Fruit fly (Drosophila melanogaster) whole organism, embryonic: ENCODE results near the gene CG4297.

Experiments
- CG11247 ChIP-seq: fragments of 200-800 bp; sonication (Bioruptor generic); IDR thresholded peaks from 2 replicates; pipeline ENCODE4 v1.3.6; 2022; ENCODE audit warnings: missing biosample characterization, missing genetic modification characterization
- CG12769 ChIP-seq: fragments of 200-800 bp; sonication (Bioruptor generic); optimal IDR thresholded peaks from 2 replicates; lab custom pipeline; 2019; ENCODE audit warnings: missing biosample characterization, mild to moderate bottlenecking, missing genetic modification characterization, moderate library complexity
- CG14050 ChIP-seq: fragments of 200-800 bp; sonication (Bioruptor generic); IDR thresholded peaks from 3 replicates; pipeline ENCODE4 v1.3.6; 2022; ENCODE audit warnings: missing biosample characterization, missing genetic modification characterization
- CG2199 ChIP-seq: fragments of 200-800 bp; sonication (Bioruptor generic); IDR thresholded peaks from 3 replicates; pipeline ENCODE4 v1.3.6; 2022; ENCODE audit warnings: missing biosample characterization, missing genetic modification characterization
- CG5953 ChIP-seq: fragments of 200-800 bp; sonication (Bioruptor generic); IDR thresholded peaks from 2 replicates; pipeline ENCODE4 v1.3.6; 2022; ENCODE audit warnings: missing biosample characterization, missing genetic modification characterization
- CG6854 ChIP-seq: fragments of 200-800 bp; sonication (Bioruptor generic); optimal IDR thresholded peaks from 3 replicates; lab custom pipeline; 2017; ENCODE audit warnings: missing biosample characterization, mild to moderate bottlenecking, missing genetic modification characterization
- CG7556 ChIP-seq: fragments of 200-800 bp; sonication (Bioruptor generic); optimal IDR thresholded peaks from 2 replicates; lab custom pipeline; 2017; ENCODE audit warnings: missing biosample characterization, mild to moderate bottlenecking, missing genetic modification characterization
- CG7786 ChIP-seq: fragments of 200-800 bp; sonication (Bioruptor generic); optimal IDR thresholded peaks from 2 replicates; lab custom pipeline; 2016; ENCODE audit warnings: missing biosample characterization, missing genetic modification characterization
- CG8089 ChIP-seq: fragments of 200-800 bp; sonication (Bioruptor generic); optimal IDR thresholded peaks from 3 replicates; lab custom pipeline; 2016; ENCODE audit warnings: missing biosample characterization, missing genetic modification characterization
- CHES-1-like ChIP-seq: fragments of 200-800 bp; sonication (Bioruptor generic); optimal IDR thresholded peaks from 2 replicates; lab custom pipeline; 2016; ENCODE audit warnings: missing biosample characterization, missing genetic modification characterization
- CrebB ChIP-seq: fragments of 200-800 bp; sonication (Bioruptor generic); optimal IDR thresholded peaks from 3 replicates; lab custom pipeline; 2018; ENCODE audit warnings: missing biosample characterization, mild to moderate bottlenecking, missing genetic modification characterization
- D19B ChIP-seq: fragments of 200-800 bp; sonication (Bioruptor generic); optimal IDR thresholded peaks from 2 replicates; lab custom pipeline; 2017; ENCODE audit warnings: missing biosample characterization, mild to moderate bottlenecking, missing genetic modification characterization
- Dp ChIP-seq: fragments of 200-800 bp; sonication (Bioruptor generic); optimal IDR thresholded peaks from 2 replicates; lab custom pipeline; 2018; ENCODE audit warnings: missing biosample characterization, mild to moderate bottlenecking, missing genetic modification characterization, moderate library complexity
- Fer1 ChIP-seq: fragments of 200-800 bp; sonication (Bioruptor generic); optimal IDR thresholded peaks from 2 replicates; lab custom pipeline; 2017; ENCODE audit warnings: missing biosample characterization, mild to moderate bottlenecking, missing genetic modification characterization
- HLHmδ ChIP-seq: fragments of 200-800 bp; sonication (Bioruptor generic); optimal IDR thresholded peaks from 2 replicates; lab custom pipeline; 2018; ENCODE audit warnings: missing biosample characterization, mild to moderate bottlenecking, missing genetic modification characterization, moderate library complexity
- Hr3 ChIP-seq: fragments of 200-800 bp; sonication (Bioruptor generic); optimal IDR thresholded peaks from 3 replicates; lab custom pipeline; 2016; ENCODE audit warnings: missing biosample characterization, missing genetic modification characterization
- Hr78 ChIP-seq, 2 experiments: fragments of 200-800 bp in 1 of 2; fragments of >200 bp in 1 of 2; sonication (Bioruptor generic) in 1 of 2; optimal IDR thresholded peaks; 2 replicates each; lab custom pipeline; 2017 to 2019; ENCODE audit warnings: missing biosample characterization in 2 of 2, missing genetic modification characterization in 2 of 2, mild to moderate bottlenecking in 1 of 2, moderate library complexity in 1 of 2
- Jarid2 ChIP-seq: fragments of 200-800 bp; sonication (Bioruptor generic); optimal IDR thresholded peaks from 3 replicates; lab custom pipeline; 2017; ENCODE audit warnings: mild to moderate bottlenecking, missing biosample characterization, missing genetic modification reagents, missing genetic modification characterization
- Nf-YA ChIP-seq: fragments of 200-800 bp; sonication (Bioruptor generic); IDR thresholded peaks from 2 replicates; pipeline ENCODE4 v1.3.6; 2022; ENCODE audit warnings: missing biosample characterization, missing genetic modification characterization
- Oli ChIP-seq: fragments of 200-800 bp; sonication (Bioruptor generic); optimal IDR thresholded peaks from 2 replicates; lab custom pipeline; 2018; ENCODE audit warnings: missing biosample characterization, mild to moderate bottlenecking, missing genetic modification characterization, moderate library complexity
- Optix ChIP-seq: fragments of 200-800 bp; sonication (Bioruptor generic); IDR thresholded peaks from 3 replicates; pipeline ENCODE4 v1.3.6; 2022; ENCODE audit warnings: missing biosample characterization, missing genetic modification characterization
- Sry-δ ChIP-seq: fragments of 200-800 bp; sonication (Bioruptor generic); optimal IDR thresholded peaks from 2 replicates; lab custom pipeline; 2016; ENCODE audit warnings: missing biosample characterization, missing genetic modification characterization
- chm ChIP-seq: fragments of 200-800 bp; sonication (Bioruptor generic); IDR thresholded peaks from 2 replicates; pipeline ENCODE4 v1.3.6; 2022; ENCODE audit warnings: missing biosample characterization, missing genetic modification characterization
- danr ChIP-seq: fragments of 200-800 bp; sonication (Bioruptor generic); IDR thresholded peaks from 2 replicates; pipeline ENCODE4 v1.3.6; 2022; ENCODE audit warnings: missing biosample characterization, missing genetic modification characterization
- dmrt99B ChIP-seq: fragments of 200-800 bp; sonication (Bioruptor generic); optimal IDR thresholded peaks from 2 replicates; lab custom pipeline; 2018; ENCODE audit warnings: missing biosample characterization, mild to moderate bottlenecking, missing genetic modification characterization, moderate library complexity
- ewg ChIP-seq: fragments of 200-800 bp; sonication (Bioruptor generic); optimal IDR thresholded peaks from 3 replicates; lab custom pipeline; 2017; ENCODE audit warnings: mild to moderate bottlenecking, missing biosample characterization, missing genetic modification reagents, missing genetic modification characterization
- fd64A ChIP-seq: fragments of 200-800 bp; sonication (Bioruptor generic); optimal IDR thresholded peaks from 3 replicates; lab custom pipeline; 2018; ENCODE audit warnings: missing biosample characterization, mild to moderate bottlenecking, missing genetic modification characterization
- gem ChIP-seq: fragments of 200-800 bp; sonication (Bioruptor generic); optimal IDR thresholded peaks from 2 replicates; lab custom pipeline; 2019; ENCODE audit warnings: missing biosample characterization, mild to moderate bottlenecking, missing genetic modification characterization, moderate library complexity
- hbn ChIP-seq: fragments of 200-800 bp; sonication (Bioruptor generic); IDR thresholded peaks from 2 replicates; pipeline ENCODE4 v1.3.6; 2022; ENCODE audit warnings: missing biosample characterization, missing genetic modification characterization; ENCODE audit not compliant: partially characterized antibody
- her ChIP-seq: fragments of 200-800 bp; sonication (Bioruptor generic); optimal IDR thresholded peaks from 2 replicates; lab custom pipeline; 2016; ENCODE audit warnings: missing biosample characterization, missing genetic modification characterization
- inv ChIP-seq: fragments of 200-800 bp; sonication (Bioruptor generic); IDR thresholded peaks from 2 replicates; pipeline ENCODE4 v1.3.6; 2022; ENCODE audit warnings: missing biosample characterization, missing genetic modification characterization; ENCODE audit not compliant: partially characterized antibody
- jigr1 ChIP-seq: fragments of 200-800 bp; sonication (Bioruptor generic); IDR thresholded peaks from 3 replicates; pipeline ENCODE4 v1.3.6; 2022; ENCODE audit warnings: missing biosample characterization, missing genetic modification characterization
- kah ChIP-seq: fragments of 200-800 bp; sonication (Bioruptor generic); optimal IDR thresholded peaks from 2 replicates; lab custom pipeline; 2018; ENCODE audit warnings: missing biosample characterization, mild to moderate bottlenecking, missing genetic modification characterization
- knrl ChIP-seq: fragments of 200-800 bp; sonication (Bioruptor generic); IDR thresholded peaks from 3 replicates; pipeline ENCODE4 v1.3.6; 2022; ENCODE audit warnings: missing biosample characterization, missing genetic modification characterization; ENCODE audit not compliant: partially characterized antibody
- lbe ChIP-seq: fragments of 200-800 bp; sonication (Bioruptor generic); optimal IDR thresholded peaks from 2 replicates; lab custom pipeline; 2016; ENCODE audit warnings: missing biosample characterization, mild to moderate bottlenecking, missing genetic modification characterization
- nau ChIP-seq: fragments of 200-800 bp; sonication (Bioruptor generic); optimal IDR thresholded peaks from 3 replicates; lab custom pipeline; 2017; ENCODE audit warnings: missing biosample characterization, mild to moderate bottlenecking, missing genetic modification characterization, missing genetic modification reagents
- ranshi ChIP-seq: fragments of 200-800 bp; sonication (Bioruptor generic); IDR thresholded peaks from 2 replicates; pipeline ENCODE4 v1.3.6; 2022; ENCODE audit warnings: missing biosample characterization, missing genetic modification characterization
- salm ChIP-seq: fragments of 200-800 bp; sonication (Bioruptor generic); optimal IDR thresholded peaks from 2 replicates; lab custom pipeline; 2018; ENCODE audit warnings: missing biosample characterization, mild to moderate bottlenecking, missing genetic modification characterization
- schlank ChIP-seq: fragments of 200-800 bp; sonication (Bioruptor generic); optimal IDR thresholded peaks from 2 replicates; lab custom pipeline; 2018; ENCODE audit warnings: missing biosample characterization, mild to moderate bottlenecking, missing genetic modification characterization
- scrt ChIP-seq: fragments of 200-800 bp; sonication (Bioruptor generic); optimal IDR thresholded peaks from 2 replicates; lab custom pipeline; 2018; ENCODE audit warnings: missing biosample characterization, mild to moderate bottlenecking, missing genetic modification characterization, moderate library complexity
- sd ChIP-seq: fragments of 200-800 bp; sonication (Bioruptor generic); optimal IDR thresholded peaks from 3 replicates; lab custom pipeline; 2018; ENCODE audit warnings: missing biosample characterization, mild to moderate bottlenecking, missing genetic modification characterization, moderate library complexity
- sens ChIP-seq: fragments of 200-800 bp; sonication (Bioruptor generic); peaks from one replicate; lab custom pipeline; 2016; ENCODE audit warnings: missing biosample characterization, missing genetic modification characterization
- slou ChIP-seq: fragments of 200-800 bp; sonication (Bioruptor generic); optimal IDR thresholded peaks from 3 replicates; lab custom pipeline; 2016; ENCODE audit warnings: missing biosample characterization, missing genetic modification characterization
- slp2 ChIP-seq: fragments of 200-800 bp; sonication (Bioruptor generic); optimal IDR thresholded peaks from 2 replicates; lab custom pipeline; 2016; ENCODE audit warnings: missing biosample characterization, missing genetic modification characterization
- stc ChIP-seq: fragments of 200-800 bp; sonication (Bioruptor generic); IDR thresholded peaks from 2 replicates; pipeline ENCODE4 v1.3.6; 2022; ENCODE audit warnings: missing biosample characterization, missing genetic modification characterization
- tap ChIP-seq: fragments of 200-800 bp; optimal IDR thresholded peaks from 3 replicates; lab custom pipeline; 2019; ENCODE audit warnings: missing biosample characterization, mild to moderate bottlenecking, missing genetic modification characterization, moderate library complexity
- unpg ChIP-seq: fragments of 200-800 bp; sonication (Bioruptor generic); optimal IDR thresholded peaks from 3 replicates; lab custom pipeline; 2018; ENCODE audit warnings: missing biosample characterization, mild to moderate bottlenecking, missing genetic modification characterization, moderate library complexity
- vfl ChIP-seq: fragments of 200-800 bp; sonication (Bioruptor generic); optimal IDR thresholded peaks from 2 replicates; lab custom pipeline; 2016; ENCODE audit warnings: missing biosample characterization, missing genetic modification characterization
- vnd ChIP-seq: fragments of 200-800 bp; sonication (Bioruptor generic); IDR thresholded peaks from 3 replicates; pipeline ENCODE4 v1.3.6; 2022; ENCODE audit warnings: missing biosample characterization, missing genetic modification characterization; ENCODE audit not compliant: partially characterized antibody
- z ChIP-seq: fragments of 200-800 bp; sonication (Bioruptor generic); IDR thresholded peaks from 3 replicates; pipeline ENCODE4 v1.3.6; 2022; ENCODE audit warnings: missing biosample characterization, missing genetic modification characterization

CG4297 gene

dm6 chr2L:484281-484943 lies 12.4 kb upstream of the CG4297 start (continued):
- TF ChIP-seq HLHmδ (GFP tag; lab: Kevin White, UChicago), result no peak
- no peak for TF ChIP-seq ranshi (GFP tag; lab: Robert Waterston, UW)
- TF ChIP-seq CG5953 (GFP tag; lab: Robert Waterston, UW), result 0 out of 2 replicates have a peak, but pooled peaks have one; percentile 55
- TF ChIP-seq Oli (tag; lab: Kevin White, UChicago), result no peak
- no peak for TF ChIP-seq CG14050 (GFP tag; lab: Robert Waterston, UW)
- no peak for TF ChIP-seq CG7556 (GFP tag; lab: Kevin White, UChicago)
- TF ChIP-seq danr (GFP tag; lab: Robert Waterston, UW), result no peak
- TF ChIP-seq CG11247, result no peak
- no peak for TF ChIP-seq slou
- no peak for TF ChIP-seq z (GFP tag; lab: Robert Waterston, UW)
- no peak for TF ChIP-seq fd64A (GFP tag; lab: Kevin White, UChicago)
- peak; percentile 46 for TF ChIP-seq CG7786
- TF ChIP-seq gem (tag; lab: Kevin White, UChicago), result no peak
- peak; percentile 96 for TF ChIP-seq kah
- TF ChIP-seq Dp (GFP tag; lab: Kevin White, UChicago), result no peak
- TF ChIP-seq tap (tag; lab: Kevin White, UChicago), result peak; percentile 29
- no peak for TF ChIP-seq slp2 (GFP tag; lab: Kevin White, UChicago)
- no peak for TF ChIP-seq lbe (GFP tag; lab: Kevin White, UChicago)
- TF ChIP-seq D19B (GFP tag; lab: Kevin White, UChicago), result peak; percentile 59
- TF ChIP-seq chm (GFP tag; lab: Robert Waterston, UW), result peak; percentile 69; the same call in 1 of the 2 replicates
- TF ChIP-seq CrebB (tag; lab: Kevin White, UChicago), result peak; percentile 14
- TF ChIP-seq CG8089 (GFP tag; lab: Kevin White, UChicago), result no peak
- peak; percentile 98 for TF ChIP-seq sd (tag; lab: Kevin White, UChicago)
- peak in 1 of 2 experiments; percentile 95 for TF ChIP-seq Hr78 (GFP tag; optimal IDR thresholded peaks at IDR 0.05; lab: Kevin White, UChicago)
- no peak for TF ChIP-seq unpg (GFP tag; lab: Kevin White, UChicago)
- no peak for TF ChIP-seq schlank (tag; lab: Kevin White, UChicago)
- TF ChIP-seq CG12769, result peak; percentile 99
- TF ChIP-seq Hr3 (GFP tag; lab: Kevin White, UChicago), result peak; percentile 13
- no peak for TF ChIP-seq Sry-δ
- TF ChIP-seq salm (tag; lab: Kevin White, UChicago), result peak; percentile 23
- TF ChIP-seq Optix (GFP tag; lab: Robert Waterston, UW), result no peak
- TF ChIP-seq Fer1 (GFP tag; lab: Kevin White, UChicago), result peak; percentile 56
- TF ChIP-seq CG2199 (GFP tag; lab: Robert Waterston, UW), result peak; percentile 80
- no peak for TF ChIP-seq inv (GFP tag; lab: Robert Waterston, UW)
- peak; percentile 22 for TF ChIP-seq dmrt99B (tag; lab: Kevin White, UChicago)
- no peak for TF ChIP-seq CHES-1-like
- no peak for TF ChIP-seq Jarid2
- TF ChIP-seq scrt, result peak; percentile 28
- TF ChIP-seq sens, result peak; percentile 47
- TF ChIP-seq ewg (GFP tag; lab: Kevin White, UChicago), result no peak
- TF ChIP-seq stc, result peak; percentile 20; the same call in 1 of the 2 replicates
- no peak for TF ChIP-seq vnd (GFP tag; lab: Robert Waterston, UW)
- TF ChIP-seq CG6854 (GFP tag; lab: Kevin White, UChicago), result peak; percentile 19
- TF ChIP-seq her (GFP tag; lab: Kevin White, UChicago), result no peak
- TF ChIP-seq Nf-YA (GFP tag; lab: Robert Waterston, UW), result 0 out of 2 replicates have a peak, but pooled peaks have one; percentile 29
- peak; percentile 73 for TF ChIP-seq nau (GFP tag; lab: Kevin White, UChicago)
- TF ChIP-seq jigr1 (GFP tag; lab: Robert Waterston, UW), result no peak
- TF ChIP-seq vfl (GFP tag; lab: Kevin White, UChicago), result no peak
- TF ChIP-seq hbn, result no peak
- TF ChIP-seq knrl (GFP tag; lab: Robert Waterston, UW), result no peak
